Worm (Caenorhabditis elegans): ENCODE data around the gene F56D6.22.

Gene F56D6.22

ce11 chrIV:3873195-3873594, 34.2 kb downstream of the F56D6.22 start:
- no peak for TF ChIP-seq egl-13 (tag; optimal IDR thresholded peaks at IDR 0.05)
- no peak for TF ChIP-seq ceh-8 (GFP tag; optimal IDR thresholded peaks at IDR 0.05)
- no peak for TF ChIP-seq tlp-1 (tag; optimal IDR thresholded peaks at IDR 0.05)
- TF ChIP-seq snu-23 (GFP tag; optimal IDR thresholded peaks at IDR 0.05): no peak
- TF ChIP-seq sox-4 (tag; optimal IDR thresholded peaks at IDR 0.05): no peak
- no peak for TF ChIP-seq Y116A8C.19 (tag; optimal IDR thresholded peaks at IDR 0.05; ENCODE audit: borderline replicate concordance)
- TF ChIP-seq lin-15B (tag; optimal IDR thresholded peaks at IDR 0.05): no peak
- no peak for TF ChIP-seq efl-3 (GFP tag; optimal IDR thresholded peaks at IDR 0.05)
- no peak for TF ChIP-seq blmp-1 (tag; optimal IDR thresholded peaks at IDR 0.05)
- TF ChIP-seq unc-30 (tag; optimal IDR thresholded peaks at IDR 0.05): no peak
- no peak for TF ChIP-seq zag-1 (tag; optimal IDR thresholded peaks at IDR 0.05)
- TF ChIP-seq egl-27 (tag; optimal IDR thresholded peaks at IDR 0.05): no peak
- TF ChIP-seq snpc-4 (tag; optimal IDR thresholded peaks at IDR 0.05): no peak
- TF ChIP-seq nhr-47 (tag; optimal IDR thresholded peaks at IDR 0.05): no peak

ce11 chrIV:3869875-3870274, 37.5 kb downstream of the F56D6.22 start:
- TF ChIP-seq nhr-85 (tag) (peak; percentile 46), blmp-1 (tag; optimal IDR thresholded peaks at IDR 0.05) (peak; percentile 93), C34B4.2 (tag; optimal IDR thresholded peaks at IDR 0.05) (no peak), tbx-2 (tag; optimal IDR thresholded peaks at IDR 0.05) (no peak), isw-1 (GFP tag; IDR thresholded peaks at IDR 0.05) (no peak), pqm-1 (tag; optimal IDR thresholded peaks at IDR 0.05) (no peak)

ce11 chrIV:3867252-3867651, 40.2 kb downstream of the F56D6.22 start, which contains the start of gene F37C4.4:
F37C4.4 (plus strand) TSS chrIV:3867309.
- TF ChIP-seq blmp-1 (tag; optimal IDR thresholded peaks at IDR 0.05) (peak; percentile 82), alr-1 (tag; optimal IDR thresholded peaks at IDR 0.05; ENCODE audit: borderline replicate concordance) (no peak), C34B4.2 (tag; optimal IDR thresholded peaks at IDR 0.05) (no peak), fkh-8 (tag; optimal IDR thresholded peaks at IDR 0.05) (no peak), egl-13 (tag; optimal IDR thresholded peaks at IDR 0.05) (no peak), efl-1 (optimal IDR thresholded peaks at IDR 0.05) (no peak), efl-1 (GFP tag; optimal IDR thresholded peaks at IDR 0.05 in 1 of 2) (peak in 1 of 2 experiments; percentile 83), sox-4 (tag; optimal IDR thresholded peaks at IDR 0.05) (no peak)

ce11 chrIV:3866018-3866417, 41.4 kb downstream of the F56D6.22 start:
- no peak for TF ChIP-seq egl-27 (tag; optimal IDR thresholded peaks at IDR 0.05)
- no peak for TF ChIP-seq ces-1 (GFP tag; optimal IDR thresholded peaks at IDR 0.05)
- no peak for TF ChIP-seq pax-3 (tag; optimal IDR thresholded peaks at IDR 0.05)
- TF ChIP-seq lin-35 (GFP tag; optimal IDR thresholded peaks at IDR 0.05): peak in 1 of 2 experiments; percentile 50
- no peak for TF ChIP-seq efl-1 (optimal IDR thresholded peaks at IDR 0.05)
- TF ChIP-seq efl-1 (GFP tag; optimal IDR thresholded peaks at IDR 0.05 in 1 of 2): peak in 1 of 2 experiments; percentile 68
- peak; percentile 30 for TF ChIP-seq snu-23 (GFP tag; optimal IDR thresholded peaks at IDR 0.05)
- TF ChIP-seq lin-14 (GFP tag; optimal IDR thresholded peaks at IDR 0.05): peak; percentile 16
- TF ChIP-seq F16B12.6 (tag; optimal IDR thresholded peaks at IDR 0.05): no peak
- TF ChIP-seq pag-3 (tag; optimal IDR thresholded peaks at IDR 0.05; ENCODE audit: borderline replicate concordance, insufficient read depth): no peak
- TF ChIP-seq elt-3 (tag; optimal IDR thresholded peaks at IDR 0.05): peak in 1 of 6 experiments; percentile 55
- no peak for TF ChIP-seq ceh-63 (GFP tag; optimal IDR thresholded peaks at IDR 0.05)
- TF ChIP-seq nhr-20 (tag; optimal IDR thresholded peaks at IDR 0.05): peak; percentile 19
- TF ChIP-seq jun-1 (tag; optimal IDR thresholded peaks at IDR 0.05): no peak
- no peak for TF ChIP-seq alr-1 (tag; optimal IDR thresholded peaks at IDR 0.05; ENCODE audit: borderline replicate concordance)
- no peak for TF ChIP-seq ceh-82 (tag; optimal IDR thresholded peaks at IDR 0.05)
- no peak for TF ChIP-seq mdl-1 (tag; optimal IDR thresholded peaks at IDR 0.05)
- TF ChIP-seq lir-3 (tag; optimal IDR thresholded peaks at IDR 0.05; ENCODE audit: poor library complexity): no peak
- peak; percentile 80 for TF ChIP-seq nhr-85 (tag)
- TF ChIP-seq aha-1 (tag; optimal IDR thresholded peaks at IDR 0.05): no peak
- TF ChIP-seq sup-37 (GFP tag; optimal IDR thresholded peaks at IDR 0.05): no peak
- peak; percentile 21 for TF ChIP-seq elt-2 (tag; optimal IDR thresholded peaks at IDR 0.05)
- no peak for TF ChIP-seq fkh-10 (GFP tag; optimal IDR thresholded peaks at IDR 0.05)
- peak; percentile 71 for TF ChIP-seq blmp-1 (tag; optimal IDR thresholded peaks at IDR 0.05)
- TF ChIP-seq unc-30 (tag; optimal IDR thresholded peaks at IDR 0.05): no peak
- no peak for TF ChIP-seq lin-13 (GFP tag; optimal IDR thresholded peaks at IDR 0.05)
- no peak for TF ChIP-seq ceh-8 (GFP tag; optimal IDR thresholded peaks at IDR 0.05)
- TF ChIP-seq tlp-1 (tag; optimal IDR thresholded peaks at IDR 0.05): no peak
- no peak for TF ChIP-seq isw-1 (GFP tag; IDR thresholded peaks at IDR 0.05)
- TF ChIP-seq fkh-8 (tag; optimal IDR thresholded peaks at IDR 0.05): no peak
- TF ChIP-seq mep-1 (tag; optimal IDR thresholded peaks at IDR 0.05): no peak
- no peak for TF ChIP-seq nhr-28 (tag; optimal IDR thresholded peaks at IDR 0.05)
- TF ChIP-seq nhr-12 (tag; optimal IDR thresholded peaks at IDR 0.05): no peak
- TF ChIP-seq fos-1 (tag; optimal IDR thresholded peaks at IDR 0.05): no peak

All from whole organism, L1 larva.